Fruit fly (Drosophila melanogaster) whole organism, prepupa: ENCODE results near the gene Met.

ENCODE experiments used
- Blimp-1 ChIP-seq: fragments of 200-800 bp; sonication (Bioruptor generic); optimal IDR thresholded peaks from 3 replicates; lab custom pipeline; 2017; ENCODE audit warnings: missing biosample characterization, missing genetic modification characterization, mild to moderate bottlenecking, moderate library complexity, missing genetic modification reagents
- CG11294 ChIP-seq: fragments of 200-800 bp; sonication (Bioruptor generic); IDR thresholded peaks from 2 replicates; pipeline ENCODE4 v1.3.6; 2022; ENCODE audit warnings: missing biosample characterization, missing genetic modification characterization
- CG11762 ChIP-seq: fragments of 200-800 bp; sonication (Bioruptor generic); optimal IDR thresholded peaks from 3 replicates; lab custom pipeline; 2016; ENCODE audit warnings: missing biosample characterization, missing genetic modification characterization; ENCODE audit not compliant: insufficient read depth
- CG15336 ChIP-seq: fragments of 200-800 bp; sonication (Bioruptor generic); IDR thresholded peaks from 2 replicates; pipeline ENCODE4 v1.3.6; 2022; ENCODE audit warnings: missing biosample characterization, missing genetic modification characterization
- CG1621 ChIP-seq: fragments of 200-800 bp; sonication (Bioruptor generic); optimal IDR thresholded peaks from 3 replicates; lab custom pipeline; 2018; ENCODE audit warnings: missing biosample characterization, mild to moderate bottlenecking, missing genetic modification characterization
- CG16779 ChIP-seq: fragments of 200-800 bp; sonication (Bioruptor generic); optimal IDR thresholded peaks from 3 replicates; lab custom pipeline; 2017; ENCODE audit warnings: missing biosample characterization, mild to moderate bottlenecking, missing genetic modification characterization
- CG3032 ChIP-seq: fragments of 200-800 bp; optimal IDR thresholded peaks from 2 replicates; lab custom pipeline; 2019; ENCODE audit warnings: missing biosample characterization, mild to moderate bottlenecking, missing genetic modification characterization, moderate library complexity
- CG31627 ChIP-seq: fragments of 200-800 bp; sonication (Bioruptor generic); optimal IDR thresholded peaks from 3 replicates; lab custom pipeline; 2016; ENCODE audit warnings: missing biosample characterization, missing genetic modification characterization
- CG34406 ChIP-seq: fragments of 200-800 bp; sonication (Bioruptor generic); optimal IDR thresholded peaks from 3 replicates; lab custom pipeline; 2016; ENCODE audit warnings: missing biosample characterization, missing genetic modification characterization
- CG3919 ChIP-seq: fragments of 200-800 bp; sonication (Bioruptor generic); optimal IDR thresholded peaks from 3 replicates; lab custom pipeline; 2016; ENCODE audit warnings: missing biosample characterization, missing genetic modification characterization
- CG6163 ChIP-seq: fragments of 200-800 bp; sonication (Bioruptor generic); IDR thresholded peaks from 3 replicates; pipeline ENCODE4 v1.3.6; 2022; ENCODE audit warnings: missing biosample characterization, missing genetic modification characterization
- CG6276 ChIP-seq: fragments of 200-800 bp; sonication (Bioruptor generic); optimal IDR thresholded peaks from 2 replicates; lab custom pipeline; 2017; ENCODE audit warnings: missing biosample characterization, mild to moderate bottlenecking, missing genetic modification characterization
- CG6792 ChIP-seq: fragments of 200-800 bp; sonication (Bioruptor generic); optimal IDR thresholded peaks from 3 replicates; lab custom pipeline; 2016; ENCODE audit warnings: missing biosample characterization, missing genetic modification characterization
- CG6808 ChIP-seq: fragments of 200-800 bp; sonication (Bioruptor generic); optimal IDR thresholded peaks from 3 replicates; lab custom pipeline; 2017; ENCODE audit warnings: missing biosample characterization, missing genetic modification characterization, mild to moderate bottlenecking, moderate library complexity, missing genetic modification reagents
- CG6854 ChIP-seq: fragments of 200-800 bp; sonication (Bioruptor generic); optimal IDR thresholded peaks from 2 replicates; lab custom pipeline; 2017; ENCODE audit warnings: missing biosample characterization, mild to moderate bottlenecking, missing genetic modification characterization
- CG8119 ChIP-seq: fragments of 200-800 bp; sonication (Bioruptor generic); IDR thresholded peaks from 3 replicates; pipeline ENCODE4 v1.3.6; 2022; ENCODE audit warnings: missing biosample characterization, missing genetic modification characterization
- CG8319 ChIP-seq: fragments of 200-800 bp; sonication (Bioruptor generic); optimal IDR thresholded peaks from 3 replicates; lab custom pipeline; 2016; ENCODE audit warnings: missing biosample characterization, missing genetic modification characterization
- CG9139 ChIP-seq: fragments of 200-800 bp; sonication (Bioruptor generic); optimal IDR thresholded peaks from 3 replicates; lab custom pipeline; 2017; ENCODE audit warnings: missing biosample characterization, mild to moderate bottlenecking, missing genetic modification characterization
- Eip75B ChIP-seq: fragments of 200-800 bp; sonication (Bioruptor generic); optimal IDR thresholded peaks from 3 replicates; lab custom pipeline; 2016; ENCODE audit warnings: missing biosample characterization, missing genetic modification characterization
- Eip78C ChIP-seq: fragments of 200-800 bp; sonication (Bioruptor generic); peaks from one replicate; lab custom pipeline; 2016; ENCODE audit warnings: missing biosample characterization, missing genetic modification characterization
- Eip93F ChIP-seq: fragments of 200-800 bp; sonication (Bioruptor generic); optimal IDR thresholded peaks from 2 replicates; lab custom pipeline; 2016; ENCODE audit warnings: missing biosample characterization, mild to moderate bottlenecking, missing genetic modification characterization
- Ets21C ChIP-seq: fragments of 200-800 bp; sonication (Bioruptor generic); optimal IDR thresholded peaks from 3 replicates; lab custom pipeline; 2016; ENCODE audit warnings: missing biosample characterization, missing genetic modification characterization
- Gug ChIP-seq: fragments of 200-800 bp; sonication (Bioruptor generic); IDR thresholded peaks from 2 replicates; pipeline ENCODE4 v1.3.6; 2022; ENCODE audit warnings: missing biosample characterization, missing genetic modification characterization
- Hr38 ChIP-seq: sonication (Bioruptor generic); optimal IDR thresholded peaks from 2 replicates; lab custom pipeline; 2016; ENCODE audit warnings: missing biosample characterization, missing genetic modification characterization
- Hr39 ChIP-seq: fragments of 200-800 bp; sonication (Bioruptor generic); optimal IDR thresholded peaks from 2 replicates; lab custom pipeline; 2016; ENCODE audit warnings: missing biosample characterization, missing genetic modification characterization
- Hr4 ChIP-seq: fragments of 200-800 bp; sonication (Bioruptor generic); optimal IDR thresholded peaks from 3 replicates; lab custom pipeline; 2016; ENCODE audit warnings: missing biosample characterization, missing genetic modification characterization
- Met ChIP-seq: fragments of 200-800 bp; sonication (Bioruptor generic); optimal IDR thresholded peaks from 3 replicates; lab custom pipeline; 2016; ENCODE audit warnings: missing biosample characterization, missing genetic modification characterization
- OdsH ChIP-seq: fragments of 200-800 bp; sonication (Bioruptor generic); optimal IDR thresholded peaks from 3 replicates; lab custom pipeline; 2016; ENCODE audit warnings: missing biosample characterization, missing genetic modification characterization
- Smox ChIP-seq: fragments of 200-800 bp; sonication (Bioruptor generic); optimal IDR thresholded peaks from 3 replicates; lab custom pipeline; 2016; ENCODE audit warnings: missing biosample characterization, missing genetic modification characterization
- Sox102F ChIP-seq: fragments of 200-800 bp; sonication (Bioruptor generic); optimal IDR thresholded peaks from 2 replicates; lab custom pipeline; 2016; ENCODE audit warnings: missing biosample characterization, mild to moderate bottlenecking, missing genetic modification characterization
- Sox14 ChIP-seq: fragments of 200-800 bp; sonication (Bioruptor generic); optimal IDR thresholded peaks from 3 replicates; lab custom pipeline; 2016; ENCODE audit warnings: missing biosample characterization, missing genetic modification characterization
- Sox15 ChIP-seq: fragments of 200-800 bp; sonication (Bioruptor generic); optimal IDR thresholded peaks from 3 replicates; lab custom pipeline; 2016; ENCODE audit warnings: missing biosample characterization, missing genetic modification characterization
- acj6 ChIP-seq: fragments of 200-800 bp; sonication (Bioruptor generic); optimal IDR thresholded peaks from 3 replicates; lab custom pipeline; 2016; ENCODE audit warnings: missing biosample characterization, missing genetic modification characterization
- cyc ChIP-seq: fragments of 200-800 bp; sonication (Bioruptor generic); optimal IDR thresholded peaks from 3 replicates; lab custom pipeline; 2016; ENCODE audit warnings: missing biosample characterization, missing genetic modification characterization
- dac ChIP-seq: fragments of 200-800 bp; sonication (Bioruptor generic); optimal IDR thresholded peaks from 2 replicates; lab custom pipeline; 2017; ENCODE audit warnings: missing biosample characterization, mild to moderate bottlenecking, missing genetic modification characterization
- dsx ChIP-seq: fragments of 200-800 bp; optimal IDR thresholded peaks from 3 replicates; lab custom pipeline; 2019; ENCODE audit warnings: missing biosample characterization, mild to moderate bottlenecking, missing genetic modification characterization, moderate library complexity; ENCODE audit not compliant: poor library complexity, severe bottlenecking
- eg ChIP-seq: fragments of 200-800 bp; sonication (Bioruptor generic); IDR thresholded peaks from 3 replicates; pipeline ENCODE4 v1.3.6; 2022; ENCODE audit warnings: missing biosample characterization, missing genetic modification characterization
- esn ChIP-seq: fragments of 200-800 bp; sonication (Bioruptor generic); optimal IDR thresholded peaks from 2 replicates; lab custom pipeline; 2016; ENCODE audit warnings: missing biosample characterization, mild to moderate bottlenecking, missing genetic modification characterization, moderate library complexity
- fd85E ChIP-seq: fragments of 200-800 bp; sonication (Bioruptor generic); optimal IDR thresholded peaks from 3 replicates; lab custom pipeline; 2016; ENCODE audit warnings: missing biosample characterization, missing genetic modification characterization
- fkh ChIP-seq: fragments of 200-800 bp; sonication (Bioruptor generic); optimal IDR thresholded peaks from 3 replicates; lab custom pipeline; 2017; ENCODE audit warnings: missing biosample characterization, mild to moderate bottlenecking, missing genetic modification characterization, moderate library complexity
- net ChIP-seq: fragments of 200-800 bp; sonication (Bioruptor generic); optimal IDR thresholded peaks from 3 replicates; lab custom pipeline; 2016; ENCODE audit warnings: missing biosample characterization, missing genetic modification characterization
- pdm3 ChIP-seq: fragments of 200-800 bp; sonication (Bioruptor generic); optimal IDR thresholded peaks from 3 replicates; lab custom pipeline; 2016; ENCODE audit warnings: missing biosample characterization, missing genetic modification characterization
- spab ChIP-seq: fragments of 200-800 bp; sonication (Bioruptor generic); optimal IDR thresholded peaks from 2 replicates; lab custom pipeline; 2017; ENCODE audit warnings: missing biosample characterization, mild to moderate bottlenecking, missing genetic modification characterization, missing genetic modification reagents
- ss ChIP-seq, 2 experiments: fragments of 200-800 bp; sonication (Bioruptor generic); optimal IDR thresholded peaks; 2 replicates in 1 of 2; 3 replicates in 1 of 2; lab custom pipeline; 2017 to 2018; ENCODE audit warnings: mild to moderate bottlenecking in 2 of 2, missing biosample characterization in 2 of 2, missing genetic modification characterization in 2 of 2, moderate library complexity in 1 of 2
- svp ChIP-seq: fragments of 200-800 bp; sonication (Bioruptor generic); peaks from one replicate; lab custom pipeline; 2016; ENCODE audit warnings: missing biosample characterization, missing genetic modification characterization
- topi ChIP-seq: fragments of 200-800 bp; sonication (Bioruptor generic); optimal IDR thresholded peaks from 3 replicates; lab custom pipeline; 2016; ENCODE audit warnings: missing biosample characterization, missing genetic modification characterization
- vri ChIP-seq: fragments of 200-800 bp; sonication (Bioruptor generic); optimal IDR thresholded peaks from 3 replicates; lab custom pipeline; 2016; ENCODE audit warnings: missing biosample characterization, mild to moderate bottlenecking, missing genetic modification characterization

Met gene

dm6 chrX:11659080-11659479 lies 43.2 kb downstream of the Met start (continued):
- TF ChIP-seq CG3032 (peak; percentile 89), CG6276 (GFP tag; lab: Kevin White, UChicago) (peak; percentile 93), CG31627 (GFP tag; lab: Kevin White, UChicago) (no peak), Sox15 (GFP tag; lab: Kevin White, UChicago) (peak; percentile 63), CG11762 (GFP tag; lab: Kevin White, UChicago) (peak; percentile 77), dsx (GFP tag; lab: Kevin White, UChicago) (peak; percentile 88), Met (GFP tag; lab: Kevin White, UChicago) (peak; percentile 70), CG3919 (GFP tag; lab: Kevin White, UChicago) (peak; percentile 85), fkh (GFP tag; lab: Kevin White, UChicago) (no peak), Eip93F (GFP tag; lab: Kevin White, UChicago) (no peak), CG16779 (peak; percentile 86), Sox14 (GFP tag; lab: Kevin White, UChicago) (peak; percentile 53), CG34406 (GFP tag; lab: Kevin White, UChicago) (peak; percentile 75), eg (GFP tag; lab: Robert Waterston, UW) (peak; percentile 82; the same call in 2 of the 3 replicates), CG11294 (GFP tag; lab: Robert Waterston, UW) (peak; percentile 86), acj6 (GFP tag; lab: Kevin White, UChicago) (peak; percentile 83)

dm6 chrX:11659634-11660033 lies 43.7 kb downstream of the Met start:
- TF ChIP-seq Sox102F (GFP tag; lab: Kevin White, UChicago) (no peak), svp (no peak), dsx (GFP tag; lab: Kevin White, UChicago) (no peak), Ets21C (GFP tag; lab: Kevin White, UChicago) (no peak), CG8319 (GFP tag; lab: Kevin White, UChicago) (no peak), dac (GFP tag; lab: Kevin White, UChicago) (no peak), Blimp-1 (GFP tag; lab: Kevin White, UChicago) (no peak), cyc (GFP tag; lab: Kevin White, UChicago) (no peak), net (GFP tag; lab: Kevin White, UChicago) (no peak), pdm3 (no peak), CG8119 (no peak), Hr39 (no peak), Smox (GFP tag; lab: Kevin White, UChicago) (no peak), CG6808 (GFP tag; lab: Kevin White, UChicago) (no peak), Hr4 (GFP tag; lab: Kevin White, UChicago) (no peak)
- TF ChIP-seq, all 60 proteins: peak for 0

- TF ChIP-seq spab (GFP tag; lab: Kevin White, UChicago): no peak
- no peak for TF ChIP-seq CG1621 (tag; lab: Kevin White, UChicago)
- peak; percentile 46 for TF ChIP-seq esn (GFP tag; lab: Kevin White, UChicago)
- TF ChIP-seq fkh (GFP tag; lab: Kevin White, UChicago): peak; percentile 62
- no peak for TF ChIP-seq CG11294 (GFP tag; lab: Robert Waterston, UW)
- peak; percentile 50 for TF ChIP-seq CG6792 (GFP tag; lab: Kevin White, UChicago)
- TF ChIP-seq dsx (GFP tag; lab: Kevin White, UChicago): no peak
- no peak for TF ChIP-seq CG16779
- no peak for TF ChIP-seq CG9139 (GFP tag; lab: Kevin White, UChicago)
- peak; percentile 39 for TF ChIP-seq Sox102F (GFP tag; lab: Kevin White, UChicago)
- no peak for TF ChIP-seq CG6808 (GFP tag; lab: Kevin White, UChicago)
- peak; percentile 2 for TF ChIP-seq Blimp-1 (GFP tag; lab: Kevin White, UChicago)
- peak; percentile 39; the same call in 1 of the 3 replicates for TF ChIP-seq CG6163
- TF ChIP-seq Eip78C: peak; percentile 76
- TF ChIP-seq vri (GFP tag; lab: Kevin White, UChicago): peak; percentile 0
- peak; percentile 7 for TF ChIP-seq CG8319 (GFP tag; lab: Kevin White, UChicago)
- peak; percentile 28 for TF ChIP-seq Eip75B (GFP tag; lab: Kevin White, UChicago)
- no peak for TF ChIP-seq OdsH (GFP tag; lab: Kevin White, UChicago)
- no peak for TF ChIP-seq fd85E (GFP tag; lab: Kevin White, UChicago)
- peak; percentile 18 for TF ChIP-seq Smox (GFP tag; lab: Kevin White, UChicago)
- TF ChIP-seq CG3032: no peak
- TF ChIP-seq ss (GFP tag; optimal IDR thresholded peaks at IDR 0.05; lab: Kevin White, UChicago): no peak
- TF ChIP-seq CG6854: peak; percentile 29
- no peak for TF ChIP-seq Gug (GFP tag; lab: Robert Waterston, UW)
- no peak for TF ChIP-seq topi (GFP tag; lab: Kevin White, UChicago)
- peak; percentile 77 for TF ChIP-seq Met (GFP tag; lab: Kevin White, UChicago)
- no peak for TF ChIP-seq pdm3
- no peak for TF ChIP-seq CG15336 (GFP tag; lab: Robert Waterston, UW)
- peak; percentile 7 for TF ChIP-seq cyc (GFP tag; lab: Kevin White, UChicago)
- TF ChIP-seq Hr38 (GFP tag; lab: Kevin White, UChicago): no peak
Observed at dm6 chrX:11660476-11660875, 44.6 kb downstream of the Met start.
